Fruit fly (Drosophila melanogaster) whole organism, embryonic: ENCODE data around the gene Nagk.

ENCODE experiments used
- ATbp ChIP-seq: fragments of 200-800 bp; sonication (Bioruptor generic); optimal IDR thresholded peaks from 2 replicates; lab custom pipeline; 2017; ENCODE audit warnings: missing biosample characterization, mild to moderate bottlenecking, missing genetic modification characterization, missing genetic modification reagents
- Antp ChIP-seq: fragments of 200-800 bp; sonication (Bioruptor generic); optimal IDR thresholded peaks from 3 replicates; lab custom pipeline; 2016; ENCODE audit warnings: missing biosample characterization, missing genetic modification characterization
- Bdp1 ChIP-seq: fragments of 200-800 bp; sonication (Bioruptor generic); optimal IDR thresholded peaks from 3 replicates; lab custom pipeline; 2016; ENCODE audit warnings: missing biosample characterization, missing genetic modification characterization
- Blimp-1 ChIP-seq: fragments of 200-800 bp; sonication (Bioruptor generic); optimal IDR thresholded peaks from 3 replicates; lab custom pipeline; 2018; ENCODE audit warnings: missing biosample characterization, missing genetic modification characterization, mild to moderate bottlenecking, moderate library complexity, missing genetic modification reagents
- BtbVII ChIP-seq: fragments of 200-800 bp; sonication (Bioruptor generic); optimal IDR thresholded peaks from 3 replicates; lab custom pipeline; 2017; ENCODE audit warnings: missing biosample characterization, mild to moderate bottlenecking, missing genetic modification characterization
- CG10209 ChIP-seq: fragments of 200-800 bp; sonication (Bioruptor generic); optimal IDR thresholded peaks from 3 replicates; lab custom pipeline; 2017; ENCODE audit warnings: missing biosample characterization, mild to moderate bottlenecking, missing genetic modification characterization, missing genetic modification reagents
- CG10267 ChIP-seq: fragments of 200-800 bp; sonication (Bioruptor generic); optimal IDR thresholded peaks from 2 replicates; lab custom pipeline; 2018; ENCODE audit warnings: missing biosample characterization, mild to moderate bottlenecking, missing genetic modification characterization, moderate library complexity
- CG11723 ChIP-seq: fragments of 200-800 bp; sonication (Bioruptor generic); optimal IDR thresholded peaks from 2 replicates; lab custom pipeline; 2017; ENCODE audit warnings: missing biosample characterization, mild to moderate bottlenecking, missing genetic modification characterization
- CG12299 ChIP-seq: fragments of 200-800 bp; sonication (Bioruptor generic); optimal IDR thresholded peaks from 2 replicates; lab custom pipeline; 2018; ENCODE audit warnings: missing biosample characterization, mild to moderate bottlenecking, missing genetic modification characterization
- CG13287 ChIP-seq: fragments of 200-800 bp; sonication (Bioruptor generic); IDR thresholded peaks from 2 replicates; pipeline ENCODE4 v1.3.6; 2022; ENCODE audit warnings: missing biosample characterization, missing genetic modification characterization; ENCODE audit not compliant: partially characterized antibody
- CG13296 ChIP-seq: fragments of 200-800 bp; sonication (Bioruptor generic); optimal IDR thresholded peaks from 3 replicates; lab custom pipeline; 2018; ENCODE audit warnings: missing biosample characterization, mild to moderate bottlenecking, missing genetic modification characterization
- CG13424 ChIP-seq: fragments of 200-800 bp; sonication (Bioruptor generic); optimal IDR thresholded peaks from 2 replicates; lab custom pipeline; 2019; ENCODE audit warnings: missing biosample characterization, mild to moderate bottlenecking, missing genetic modification characterization, moderate library complexity
- CG14965 ChIP-seq: fragments of 200-800 bp; sonication (Bioruptor generic); optimal IDR thresholded peaks from 2 replicates; lab custom pipeline; 2016; ENCODE audit warnings: missing biosample characterization, missing genetic modification characterization, borderline replicate concordance
- CG1603 ChIP-seq: fragments of 200-800 bp; sonication (Bioruptor generic); optimal IDR thresholded peaks from 2 replicates; lab custom pipeline; 2019; ENCODE audit warnings: missing biosample characterization, mild to moderate bottlenecking, missing genetic modification characterization, moderate library complexity
- CG2116 ChIP-seq: fragments of 200-800 bp; sonication (Bioruptor generic); optimal IDR thresholded peaks from 3 replicates; lab custom pipeline; 2018; ENCODE audit warnings: missing biosample characterization, mild to moderate bottlenecking, missing genetic modification characterization
- CG30403 ChIP-seq: fragments of 200-800 bp; sonication (Bioruptor generic); optimal IDR thresholded peaks from 3 replicates; lab custom pipeline; 2016; ENCODE audit warnings: missing biosample characterization, missing genetic modification characterization
- CG30431 ChIP-seq: fragments of 200-800 bp; sonication (Bioruptor generic); optimal IDR thresholded peaks from 2 replicates; lab custom pipeline; 2017; ENCODE audit warnings: missing biosample characterization, missing genetic modification characterization
- CG31441 ChIP-seq: fragments of 200-800 bp; sonication (Bioruptor generic); IDR thresholded peaks from 2 replicates; pipeline ENCODE4 v1.3.6; 2022; ENCODE audit warnings: missing biosample characterization, missing genetic modification characterization
- CG4282 ChIP-seq: fragments of 200-800 bp; sonication (Bioruptor generic); optimal IDR thresholded peaks from 2 replicates; lab custom pipeline; 2016; ENCODE audit warnings: missing biosample characterization, missing genetic modification characterization
- CG5953 ChIP-seq: fragments of 200-800 bp; sonication (Bioruptor generic); IDR thresholded peaks from 2 replicates; pipeline ENCODE4 v1.3.6; 2022; ENCODE audit warnings: missing biosample characterization, missing genetic modification characterization
- CG6683 ChIP-seq: fragments of 200-800 bp; sonication (Bioruptor generic); optimal IDR thresholded peaks from 2 replicates; lab custom pipeline; 2017; ENCODE audit warnings: missing biosample characterization, mild to moderate bottlenecking, missing genetic modification characterization, missing genetic modification reagents
- CG6813 ChIP-seq: fragments of 200-800 bp; sonication (Bioruptor generic); optimal IDR thresholded peaks from 2 replicates; lab custom pipeline; 2017; ENCODE audit warnings: missing biosample characterization, missing genetic modification characterization, mild to moderate bottlenecking, moderate library complexity, missing genetic modification reagents
- CG9215 ChIP-seq: fragments of 200-800 bp; sonication (Bioruptor generic); IDR thresholded peaks from 2 replicates; pipeline ENCODE4 v1.3.6; 2022; ENCODE audit warnings: missing biosample characterization, missing genetic modification characterization
- CG9609 ChIP-seq: fragments of 200-800 bp; sonication (Bioruptor generic); optimal IDR thresholded peaks from 3 replicates; lab custom pipeline; 2016; ENCODE audit warnings: missing biosample characterization, missing genetic modification characterization
- Camta ChIP-seq: fragments of 200-800 bp; sonication (Bioruptor generic); optimal IDR thresholded peaks from 2 replicates; lab custom pipeline; 2016; ENCODE audit warnings: missing biosample characterization, missing genetic modification characterization
- Chrac-16 ChIP-seq: fragments of 200-800 bp; sonication (Bioruptor generic); optimal IDR thresholded peaks from 3 replicates; lab custom pipeline; 2016; ENCODE audit warnings: missing biosample characterization, missing genetic modification characterization
- D19A ChIP-seq: fragments of 200-800 bp; optimal IDR thresholded peaks from 3 replicates; lab custom pipeline; 2019; ENCODE audit warnings: missing biosample characterization, mild to moderate bottlenecking, missing genetic modification characterization, moderate library complexity
- D19B ChIP-seq: fragments of 200-800 bp; sonication (Bioruptor generic); optimal IDR thresholded peaks from 2 replicates; lab custom pipeline; 2017; ENCODE audit warnings: missing biosample characterization, mild to moderate bottlenecking, missing genetic modification characterization
- Dll ChIP-seq: fragments of 200-800 bp; sonication (Bioruptor generic); IDR thresholded peaks from 4 replicates; pipeline ENCODE4 v1.3.6; 2022; ENCODE audit warnings: missing biosample characterization, missing genetic modification characterization; ENCODE audit not compliant: partially characterized antibody
- HLH54F ChIP-seq: fragments of 200-800 bp; sonication (Bioruptor generic); optimal IDR thresholded peaks from 3 replicates; lab custom pipeline; 2016; ENCODE audit warnings: missing biosample characterization, missing genetic modification characterization
- HmgZ ChIP-seq: fragments of 200-800 bp; sonication (Bioruptor generic); optimal IDR thresholded peaks from 2 replicates; lab custom pipeline; 2018; ENCODE audit warnings: missing biosample characterization, mild to moderate bottlenecking, missing genetic modification characterization
- NC2β ChIP-seq: fragments of 200-800 bp; sonication (Bioruptor generic); optimal IDR thresholded peaks from 2 replicates; lab custom pipeline; 2016; ENCODE audit warnings: missing biosample characterization, missing genetic modification characterization
- Oli ChIP-seq: fragments of 200-800 bp; sonication (Bioruptor generic); optimal IDR thresholded peaks from 2 replicates; lab custom pipeline; 2018; ENCODE audit warnings: missing biosample characterization, mild to moderate bottlenecking, missing genetic modification characterization, moderate library complexity
- Optix ChIP-seq: fragments of 200-800 bp; sonication (Bioruptor generic); IDR thresholded peaks from 3 replicates; pipeline ENCODE4 v1.3.6; 2022; ENCODE audit warnings: missing biosample characterization, missing genetic modification characterization
- Ravus ChIP-seq: fragments of 200-800 bp; sonication (Bioruptor generic); IDR thresholded peaks from 2 replicates; pipeline ENCODE4 v1.3.6; 2022; ENCODE audit warnings: missing biosample characterization, missing genetic modification characterization
- aop ChIP-seq: fragments of 200-800 bp; sonication (Bioruptor generic); IDR thresholded peaks from 2 replicates; pipeline ENCODE4 v1.3.6; 2022; ENCODE audit warnings: missing biosample characterization, missing genetic modification characterization
- az2 ChIP-seq: fragments of 200-800 bp; sonication (Bioruptor generic); optimal IDR thresholded peaks from 3 replicates; lab custom pipeline; 2016; ENCODE audit warnings: missing biosample characterization, missing genetic modification characterization
- crp ChIP-seq, 2 experiments: fragments of 200-800 bp; sonication (Bioruptor generic); optimal IDR thresholded peaks; 2 replicates in 1 of 2; 3 replicates in 1 of 2; lab custom pipeline; 2017; ENCODE audit warnings: missing biosample characterization in 2 of 2, missing genetic modification characterization in 2 of 2, mild to moderate bottlenecking in 1 of 2, moderate library complexity in 1 of 2
- dm ChIP-seq: fragments of 200-800 bp; sonication (Bioruptor generic); optimal IDR thresholded peaks from 3 replicates; lab custom pipeline; 2016; ENCODE audit warnings: missing biosample characterization, missing genetic modification characterization
- dpn ChIP-seq, 2 experiments: fragments of 200-800 bp; sonication (Bioruptor generic); optimal IDR thresholded peaks; 3 replicates each; lab custom pipeline; 2016; ENCODE audit warnings: missing biosample characterization in 2 of 2, missing genetic modification characterization in 2 of 2
- fd64A ChIP-seq: fragments of 200-800 bp; sonication (Bioruptor generic); optimal IDR thresholded peaks from 3 replicates; lab custom pipeline; 2018; ENCODE audit warnings: missing biosample characterization, mild to moderate bottlenecking, missing genetic modification characterization
- inv ChIP-seq: fragments of 200-800 bp; sonication (Bioruptor generic); IDR thresholded peaks from 2 replicates; pipeline ENCODE4 v1.3.6; 2022; ENCODE audit warnings: missing biosample characterization, missing genetic modification characterization; ENCODE audit not compliant: partially characterized antibody
- lbe ChIP-seq: fragments of 200-800 bp; sonication (Bioruptor generic); optimal IDR thresholded peaks from 2 replicates; lab custom pipeline; 2016; ENCODE audit warnings: missing biosample characterization, mild to moderate bottlenecking, missing genetic modification characterization
- mam ChIP-seq: fragments of 200-800 bp; sonication (Bioruptor generic); optimal IDR thresholded peaks from 3 replicates; lab custom pipeline; 2016; ENCODE audit warnings: missing biosample characterization, missing genetic modification characterization
- mld ChIP-seq: fragments of 200-800 bp; sonication (Bioruptor generic); IDR thresholded peaks from 3 replicates; pipeline ENCODE4 v1.3.6; 2022; ENCODE audit warnings: missing biosample characterization, missing genetic modification characterization; ENCODE audit not compliant: partially characterized antibody
- oc ChIP-seq: fragments of 200-800 bp; sonication (Bioruptor generic); optimal IDR thresholded peaks from 2 replicates; lab custom pipeline; 2018; ENCODE audit warnings: missing biosample characterization, mild to moderate bottlenecking, missing genetic modification characterization, moderate library complexity
- scrt ChIP-seq: fragments of 200-800 bp; sonication (Bioruptor generic); optimal IDR thresholded peaks from 2 replicates; lab custom pipeline; 2018; ENCODE audit warnings: missing biosample characterization, mild to moderate bottlenecking, missing genetic modification characterization, moderate library complexity
- wek ChIP-seq: fragments of 200-800 bp; sonication (Bioruptor generic); optimal IDR thresholded peaks from 3 replicates; lab custom pipeline; 2018; ENCODE audit warnings: missing biosample characterization, mild to moderate bottlenecking, missing genetic modification characterization, moderate library complexity
- wor ChIP-seq: fragments of 200-800 bp; sonication (Bioruptor generic); IDR thresholded peaks from 2 replicates; pipeline ENCODE4 v1.3.6; 2022; ENCODE audit warnings: missing biosample characterization, missing genetic modification characterization

The Nagk gene

dm6 chr3R:15354019-15354418 lies 11.0 kb upstream of the Nagk start (continued):
- no peak for TF ChIP-seq CG4282 (GFP tag; lab: Kevin White, UChicago)
- no peak for TF ChIP-seq NC2β
- TF ChIP-seq D19B (GFP tag; lab: Kevin White, UChicago): no peak
- no peak for TF ChIP-seq dm (GFP tag; lab: Kevin White, UChicago)
- TF ChIP-seq CG13424 (tag; lab: Kevin White, UChicago): no peak
- TF ChIP-seq Blimp-1 (GFP tag; lab: Kevin White, UChicago): peak; percentile 14
- no peak for TF ChIP-seq crp (GFP tag; optimal IDR thresholded peaks at IDR 0.05; lab: Kevin White, UChicago)
- TF ChIP-seq CG10267 (tag; lab: Kevin White, UChicago): no peak
- no peak for TF ChIP-seq aop (GFP tag; lab: Robert Waterston, UW)
- no peak for TF ChIP-seq inv (GFP tag; lab: Robert Waterston, UW)
- no peak for TF ChIP-seq wor (GFP tag; lab: Robert Waterston, UW)
- TF ChIP-seq Oli (tag; lab: Kevin White, UChicago): no peak
- no peak for TF ChIP-seq Dll (GFP tag; lab: Robert Waterston, UW)
- no peak for TF ChIP-seq CG9215
- TF ChIP-seq CG5953: no peak
- no peak for TF ChIP-seq CG10209 (GFP tag; lab: Kevin White, UChicago)
- TF ChIP-seq CG2116 (GFP tag; lab: Kevin White, UChicago): no peak
- TF ChIP-seq CG9609 (GFP tag; lab: Kevin White, UChicago): no peak
- TF ChIP-seq Ravus: no peak
- TF ChIP-seq Optix (GFP tag; lab: Robert Waterston, UW): no peak
- TF ChIP-seq CG6813 (GFP tag; lab: Kevin White, UChicago): peak; percentile 44
- TF ChIP-seq CG13287: no peak
- no peak for TF ChIP-seq mld (GFP tag; lab: Robert Waterston, UW)
- peak; percentile 44 for TF ChIP-seq ATbp (GFP tag; lab: Kevin White, UChicago)
- TF ChIP-seq dpn (GFP tag; optimal IDR thresholded peaks at IDR 0.05; lab: Kevin White, UChicago): no peak
- no peak for TF ChIP-seq Antp
- TF ChIP-seq mam: no peak

dm6 chr3R:15350993-15351426 lies 8.0 kb upstream of the Nagk start, which contains the start of the genes Trs33 and Tmtc4:
Gene Trs33 (minus strand): TSS chr3R:15350995.
Gene Tmtc4 (plus strand): TSS chr3R:15351225.
- TF ChIP-seq lbe (GFP tag; lab: Kevin White, UChicago): peak; percentile 55
- peak; percentile 12 for TF ChIP-seq CG13296 (GFP tag; lab: Kevin White, UChicago)
- peak; percentile 54 for TF ChIP-seq CG10267 (tag; lab: Kevin White, UChicago)
- TF ChIP-seq CG30431: no peak
- peak; percentile 6 for TF ChIP-seq CG11723 (GFP tag; lab: Kevin White, UChicago)
- peak; percentile 15 for TF ChIP-seq D19A
- TF ChIP-seq CG10209 (GFP tag; lab: Kevin White, UChicago): peak; percentile 21
- peak; percentile 31 for TF ChIP-seq Blimp-1 (GFP tag; lab: Kevin White, UChicago)
- TF ChIP-seq CG14965 (GFP tag; lab: Kevin White, UChicago): no peak
- peak; percentile 43 for TF ChIP-seq CG1603 (tag; lab: Kevin White, UChicago)
- TF ChIP-seq HLH54F (GFP tag; lab: Kevin White, UChicago): no peak
- peak; percentile 23 for TF ChIP-seq wek (GFP tag; lab: Kevin White, UChicago)
- no peak for TF ChIP-seq Camta (GFP tag; lab: Kevin White, UChicago)
- TF ChIP-seq fd64A: no peak
- TF ChIP-seq HmgZ (tag; lab: Kevin White, UChicago): peak; percentile 74
- TF ChIP-seq CG30403: peak; percentile 42
- TF ChIP-seq Bdp1 (GFP tag; lab: Kevin White, UChicago): no peak
- peak; percentile 8 for TF ChIP-seq CG12299
- peak; percentile 22 for TF ChIP-seq az2 (GFP tag; lab: Kevin White, UChicago)
- TF ChIP-seq CG31441: peak; percentile 49; the same call in 1 of the 2 replicates
- TF ChIP-seq mld (GFP tag; lab: Robert Waterston, UW): no peak
- TF ChIP-seq BtbVII (GFP tag; lab: Kevin White, UChicago): peak; percentile 7
- TF ChIP-seq oc (tag; lab: Kevin White, UChicago): peak; percentile 46
- TF ChIP-seq scrt (GFP tag; lab: Kevin White, UChicago): peak; percentile 3
- TF ChIP-seq Chrac-16: peak; percentile 1
- peak; percentile 9 for TF ChIP-seq CG6683
